Worm (Caenorhabditis elegans): Measurements from ENCODE around the gene Y97E10AR.1.

Gene Y97E10AR.1

ce11 chrV:8000929-8001513, at the start of gene Y97E10AR.1 (continued):
- TF ChIP-seq F10E7.11 (tag; optimal IDR thresholded peaks at IDR 0.05), result no peak
- no peak for TF ChIP-seq hlh-12 (tag; optimal IDR thresholded peaks at IDR 0.05)
- no peak for TF ChIP-seq sptf-2 (GFP tag; optimal IDR thresholded peaks at IDR 0.05)
- TF ChIP-seq unc-62 (GFP tag; optimal IDR thresholded peaks at IDR 0.05), result peak; percentile 78
- no peak for TF ChIP-seq attf-3 (GFP tag; conservative IDR thresholded peaks at IDR 0.05)
- 0 out of 2 replicates have a peak, but pooled peaks have one; percentile 5 for TF ChIP-seq zfh-2 (GFP tag; conservative IDR thresholded peaks at IDR 0.05)
- TF ChIP-seq lsy-27 (tag; optimal IDR thresholded peaks at IDR 0.05; ENCODE audit: borderline replicate concordance, insufficient read depth), result no peak
- TF ChIP-seq lir-1 (GFP tag; conservative IDR thresholded peaks at IDR 0.05), result no peak
- TF ChIP-seq nfya-1 (tag; optimal IDR thresholded peaks at IDR 0.05; ENCODE audit: borderline replicate concordance, insufficient read depth), result no peak
- no peak for TF ChIP-seq hsf-1 (GFP tag; IDR thresholded peaks at IDR 0.05)
- TF ChIP-seq lag-1 (GFP tag; IDR thresholded peaks at IDR 0.05), result no peak
- peak; percentile 85 for TF ChIP-seq atf-7 (tag; optimal IDR thresholded peaks at IDR 0.05)
- TF ChIP-seq efl-1 (GFP tag; optimal IDR thresholded peaks at IDR 0.05), result no peak
- no peak for TF ChIP-seq F49E8.2 (tag; optimal IDR thresholded peaks at IDR 0.05; ENCODE audit: insufficient read depth)
- TF ChIP-seq Y79H2A.3 (GFP tag; conservative IDR thresholded peaks at IDR 0.05), result no peak
- no peak for TF ChIP-seq dpl-1 (GFP tag; optimal IDR thresholded peaks at IDR 0.05)
- TF ChIP-seq lsl-1 (GFP tag; optimal IDR thresholded peaks at IDR 0.05), result no peak
- TF ChIP-seq B0336.3 (GFP tag; IDR thresholded peaks at IDR 0.05), result no peak; the same call in 1 of the 2 replicates
- TF ChIP-seq nfyb-1 (GFP tag; IDR thresholded peaks at IDR 0.05), result peak; percentile 49; the same call in 1 of the 2 replicates
- TF ChIP-seq die-1 (tag; optimal IDR thresholded peaks at IDR 0.05), result no peak
- TF ChIP-seq mel-28 (tag; optimal IDR thresholded peaks at IDR 0.05; ENCODE audit: borderline replicate concordance), result no peak
- no peak for TF ChIP-seq B0261.1 (tag; optimal IDR thresholded peaks at IDR 0.05)
- no peak for TF ChIP-seq madf-8 (GFP tag; conservative IDR thresholded peaks at IDR 0.05)
- TF ChIP-seq K11D2.4 (GFP tag; IDR thresholded peaks at IDR 0.05), result no peak
- TF ChIP-seq Y53F4B.3 (GFP tag; IDR thresholded peaks at IDR 0.05), result no peak
- TF ChIP-seq him-1 (tag; optimal IDR thresholded peaks at IDR 0.05), result no peak
- TF ChIP-seq F57A8.1 (GFP tag; optimal IDR thresholded peaks at IDR 0.05), result no peak
- no peak for TF ChIP-seq lin-26 (GFP tag; IDR thresholded peaks at IDR 0.05)
- no peak for TF ChIP-seq T07F8.4 (tag; optimal IDR thresholded peaks at IDR 0.05)
- peak; percentile 29 for TF ChIP-seq madf-10 (tag; optimal IDR thresholded peaks at IDR 0.05)

- TF ChIP-seq him-1 (tag; optimal IDR thresholded peaks at IDR 0.05) (no peak), zim-3 (tag; optimal IDR thresholded peaks at IDR 0.05) (no peak), lin-35 (GFP tag; optimal IDR thresholded peaks at IDR 0.05) (no peak), madf-8 (GFP tag; conservative IDR thresholded peaks at IDR 0.05) (no peak), Y79H2A.3 (GFP tag; conservative IDR thresholded peaks at IDR 0.05) (no peak), pbrm-1 (GFP tag; IDR thresholded peaks at IDR 0.05) (no peak)
Measured at ce11 chrV:7952855-7953254, 48.4 kb upstream of the Y97E10AR.1 start, which contains the start of gene clec-216. TSS of gene clec-216 (minus strand) at chrV:7952955.

- TF ChIP-seq ceh-58 (GFP tag; IDR thresholded peaks at IDR 0.05) (no peak), B0035.1 (tag; optimal IDR thresholded peaks at IDR 0.05) (no peak), let-607 (tag; optimal IDR thresholded peaks at IDR 0.05) (no peak), nhr-80 (tag; optimal IDR thresholded peaks at IDR 0.05) (no peak), nfya-2 (GFP tag; IDR thresholded peaks at IDR 0.05) (no peak), rcor-1 (GFP tag; IDR thresholded peaks at IDR 0.05) (no peak), madf-6 (GFP tag; IDR thresholded peaks at IDR 0.05) (no peak), nfyb-1 (GFP tag; IDR thresholded peaks at IDR 0.05) (no peak), nhr-90 (tag; optimal IDR thresholded peaks at IDR 0.05) (no peak), ztf-28 (GFP tag; IDR thresholded peaks at IDR 0.05) (no peak), bed-1 (GFP tag; IDR thresholded peaks at IDR 0.05) (no peak), ceh-91 (GFP tag; IDR thresholded peaks at IDR 0.05) (no peak), F33H1.4 (GFP tag; IDR thresholded peaks at IDR 0.05) (no peak), F39B2.1 (GFP tag; IDR thresholded peaks at IDR 0.05) (no peak), F23B12.7 (tag; optimal IDR thresholded peaks at IDR 0.05; ENCODE audit: insufficient read depth) (no peak)
Measured at ce11 chrV:7954552-7954951, 46.7 kb upstream of the Y97E10AR.1 start, which contains the start of gene F26D11.13. TSS of gene F26D11.13 (minus strand) at chrV:7954652.

Data from whole organism, young adult.